Fruit fly (Drosophila melanogaster) whole organism, embryonic: ENCODE data around the gene CG31683.

Source experiments
- Adf1 ChIP-seq: fragments of 200-800 bp; sonication (Bioruptor generic); IDR thresholded peaks from 2 replicates; pipeline ENCODE4 v1.3.6; 2022; ENCODE audit warnings: missing biosample characterization, missing genetic modification characterization
- Asciz ChIP-seq: fragments of 200-800 bp; sonication (Bioruptor generic); optimal IDR thresholded peaks from 2 replicates; lab custom pipeline; 2017; ENCODE audit warnings: missing biosample characterization, mild to moderate bottlenecking, missing genetic modification characterization, missing genetic modification reagents
- BEAF-32 ChIP-seq: fragments of 200-800 bp; sonication (Bioruptor generic); optimal IDR thresholded peaks from 3 replicates; lab custom pipeline; 2017; ENCODE audit warnings: missing biosample characterization, missing genetic modification characterization, mild to moderate bottlenecking, moderate library complexity, missing genetic modification reagents
- CG10366 ChIP-seq: fragments of 200-800 bp; sonication (Bioruptor generic); IDR thresholded peaks from 2 replicates; pipeline ENCODE4 v1.3.6; 2022; ENCODE audit warnings: missing biosample characterization, missing genetic modification characterization
- CG11504 ChIP-seq: fragments of 200-800 bp; sonication (Bioruptor generic); optimal IDR thresholded peaks from 3 replicates; lab custom pipeline; 2019; ENCODE audit warnings: missing biosample characterization, mild to moderate bottlenecking, missing genetic modification characterization, moderate library complexity
- CG11560 ChIP-seq: fragments of 200-800 bp; sonication (Bioruptor generic); IDR thresholded peaks from 3 replicates; pipeline ENCODE4 v1.3.6; 2022; ENCODE audit warnings: missing biosample characterization, missing genetic modification characterization
- CG11695 ChIP-seq: fragments of 200-800 bp; sonication (Bioruptor generic); IDR thresholded peaks from 3 replicates; pipeline ENCODE4 v1.3.6; 2022; ENCODE audit warnings: missing biosample characterization, missing genetic modification characterization
- CG15073 ChIP-seq: fragments of 200-800 bp; sonication (Bioruptor generic); optimal IDR thresholded peaks from 2 replicates; lab custom pipeline; 2016; ENCODE audit warnings: missing biosample characterization, missing genetic modification characterization
- CG16815 ChIP-seq: fragments of 200-800 bp; sonication (Bioruptor generic); optimal IDR thresholded peaks from 3 replicates; lab custom pipeline; 2017; ENCODE audit warnings: missing biosample characterization, mild to moderate bottlenecking, missing genetic modification characterization
- CG17385 ChIP-seq: fragments of 200-800 bp; sonication (Bioruptor generic); optimal IDR thresholded peaks from 3 replicates; lab custom pipeline; 2018; ENCODE audit warnings: missing biosample characterization, mild to moderate bottlenecking, missing genetic modification characterization
- CG18262 ChIP-seq: fragments of 200-800 bp; optimal IDR thresholded peaks from 3 replicates; lab custom pipeline; 2019; ENCODE audit warnings: missing biosample characterization, mild to moderate bottlenecking, missing genetic modification characterization, moderate library complexity
- CG2129 ChIP-seq: fragments of 200-800 bp; sonication (Bioruptor generic); IDR thresholded peaks from 2 replicates; pipeline ENCODE4 v1.3.6; 2022; ENCODE audit warnings: missing biosample characterization, missing genetic modification characterization; ENCODE audit not compliant: partially characterized antibody
- CG2678 ChIP-seq: fragments of 200-800 bp; sonication (Bioruptor generic); optimal IDR thresholded peaks from 3 replicates; lab custom pipeline; 2019; ENCODE audit warnings: missing biosample characterization, mild to moderate bottlenecking, missing genetic modification characterization, moderate library complexity
- CG3065 ChIP-seq: fragments of 200-800 bp; sonication (Bioruptor generic); optimal IDR thresholded peaks from 2 replicates; lab custom pipeline; 2016; ENCODE audit warnings: missing biosample characterization, missing genetic modification characterization
- CG3726 ChIP-seq: fragments of 200-800 bp; sonication (Bioruptor generic); IDR thresholded peaks from 3 replicates; pipeline ENCODE4, ENCODE4 v1.3.6; 2022; ENCODE audit warnings: missing biosample characterization, missing genetic modification characterization
- CG6254 ChIP-seq: fragments of 200-800 bp; sonication (Bioruptor generic); optimal IDR thresholded peaks from 3 replicates; lab custom pipeline; 2017; ENCODE audit warnings: mild to moderate bottlenecking, missing biosample characterization, missing genetic modification reagents, missing genetic modification characterization
- CG6272 ChIP-seq: fragments of 200-800 bp; sonication (Bioruptor generic); IDR thresholded peaks from 2 replicates; pipeline ENCODE4 v1.3.6; 2022; ENCODE audit warnings: missing biosample characterization, missing genetic modification characterization
- CG8478 ChIP-seq: fragments of >200 bp; optimal IDR thresholded peaks from 2 replicates; lab custom pipeline; 2018
- Chrac-16 ChIP-seq: fragments of 200-800 bp; sonication (Bioruptor generic); optimal IDR thresholded peaks from 3 replicates; lab custom pipeline; 2016; ENCODE audit warnings: missing biosample characterization, missing genetic modification characterization
- Doc3 ChIP-seq: fragments of 200-800 bp; sonication (Bioruptor generic); IDR thresholded peaks from 3 replicates; pipeline ENCODE4 v1.3.6; 2022; ENCODE audit warnings: missing biosample characterization, missing genetic modification characterization; ENCODE audit not compliant: partially characterized antibody
- Ets97D ChIP-seq: fragments of 200-800 bp; sonication (Bioruptor generic); optimal IDR thresholded peaks from 3 replicates; lab custom pipeline; 2016; ENCODE audit warnings: missing biosample characterization, missing genetic modification characterization
- HLH54F ChIP-seq: fragments of 200-800 bp; sonication (Bioruptor generic); optimal IDR thresholded peaks from 3 replicates; lab custom pipeline; 2016; ENCODE audit warnings: missing biosample characterization, missing genetic modification characterization
- Nf-YC ChIP-seq: fragments of 200-800 bp; optimal IDR thresholded peaks from 3 replicates; lab custom pipeline; 2019; ENCODE audit warnings: missing biosample characterization, mild to moderate bottlenecking, missing genetic modification characterization, moderate library complexity
- Rx ChIP-seq: fragments of 200-800 bp; sonication (Bioruptor generic); IDR thresholded peaks from 2 replicates; pipeline ENCODE4 v1.3.6; 2022; ENCODE audit warnings: missing biosample characterization, missing genetic modification characterization
- Six4 ChIP-seq: fragments of 200-800 bp; sonication (Bioruptor generic); optimal IDR thresholded peaks from 2 replicates; lab custom pipeline; 2016; ENCODE audit warnings: missing biosample characterization, missing genetic modification characterization
- Spps ChIP-seq: fragments of 200-800 bp; sonication (Bioruptor generic); optimal IDR thresholded peaks from 2 replicates; lab custom pipeline; 2018; ENCODE audit warnings: missing biosample characterization, mild to moderate bottlenecking, missing genetic modification characterization
- TFAM ChIP-seq: fragments of 200-800 bp; sonication (Bioruptor generic); optimal IDR thresholded peaks from 2 replicates; lab custom pipeline; 2017; ENCODE audit warnings: missing biosample characterization, missing genetic modification characterization, inconsistent platforms
- Xbp1 ChIP-seq: fragments of 200-800 bp; sonication (Bioruptor generic); optimal IDR thresholded peaks from 3 replicates; lab custom pipeline; 2016; ENCODE audit warnings: missing biosample characterization, mild to moderate bottlenecking, missing genetic modification characterization
- al ChIP-seq: fragments of 200-800 bp; sonication (Bioruptor generic); IDR thresholded peaks from 2 replicates; pipeline ENCODE4 v1.3.6; 2022; ENCODE audit warnings: missing biosample characterization, missing genetic modification characterization
- bab2 ChIP-seq: fragments of 200-800 bp; sonication (Bioruptor generic); optimal IDR thresholded peaks from 2 replicates; lab custom pipeline; 2016; ENCODE audit warnings: missing biosample characterization, missing genetic modification characterization
- esg ChIP-seq: fragments of 200-800 bp; sonication (Bioruptor generic); conservative IDR thresholded peaks from 2 replicates; pipeline ENCODE4 v1.3.6; 2022; ENCODE audit warnings: missing biosample characterization, missing genetic modification characterization
- eve ChIP-seq, 2 experiments: fragments of >200 bp; optimal IDR thresholded peaks; 2 replicates each; lab custom pipeline; 2017; ENCODE audit warnings: missing biosample characterization in 2 of 2, missing genetic modification characterization in 2 of 2
- ewg ChIP-seq: fragments of 200-800 bp; sonication (Bioruptor generic); optimal IDR thresholded peaks from 3 replicates; lab custom pipeline; 2017; ENCODE audit warnings: mild to moderate bottlenecking, missing biosample characterization, missing genetic modification reagents, missing genetic modification characterization
- gcm2 ChIP-seq: fragments of 200-800 bp; sonication (Bioruptor generic); optimal IDR thresholded peaks from 2 replicates; lab custom pipeline; 2016; ENCODE audit warnings: missing biosample characterization, missing genetic modification characterization
- jumu ChIP-seq: fragments of 200-800 bp; sonication (Bioruptor generic); optimal IDR thresholded peaks from 3 replicates; lab custom pipeline; 2016; ENCODE audit warnings: missing biosample characterization, missing genetic modification characterization
- kay ChIP-seq: fragments of 200-800 bp; sonication (Bioruptor generic); optimal IDR thresholded peaks from 2 replicates; lab custom pipeline; 2016; ENCODE audit warnings: missing biosample characterization, missing genetic modification characterization
- knrl ChIP-seq: fragments of 200-800 bp; sonication (Bioruptor generic); IDR thresholded peaks from 3 replicates; pipeline ENCODE4 v1.3.6; 2022; ENCODE audit warnings: missing biosample characterization, missing genetic modification characterization; ENCODE audit not compliant: partially characterized antibody
- lov ChIP-seq, 2 experiments: fragments of 200-800 bp in 1 of 2; fragments of >200 bp in 1 of 2; sonication (Bioruptor generic) in 1 of 2; IDR thresholded peaks in 1 of 2; optimal IDR thresholded peaks in 1 of 2; 2 replicates in 1 of 2; 3 replicates in 1 of 2; pipeline versions ENCODE4 v1.3.6 to Lab custom; 2017 to 2022; ENCODE audit warnings: missing biosample characterization in 1 of 2, missing genetic modification characterization in 1 of 2
- nau ChIP-seq: fragments of 200-800 bp; sonication (Bioruptor generic); optimal IDR thresholded peaks from 3 replicates; lab custom pipeline; 2017; ENCODE audit warnings: missing biosample characterization, mild to moderate bottlenecking, missing genetic modification characterization, missing genetic modification reagents
- nerfin-1 ChIP-seq: fragments of 200-800 bp; sonication (Bioruptor generic); optimal IDR thresholded peaks from 3 replicates; lab custom pipeline; 2019; ENCODE audit warnings: missing biosample characterization, mild to moderate bottlenecking, missing genetic modification characterization, moderate library complexity
- otp ChIP-seq: fragments of 200-800 bp; sonication (Bioruptor generic); IDR thresholded peaks from 3 replicates; pipeline ENCODE4, ENCODE4 v1.3.6; 2022; ENCODE audit warnings: missing biosample characterization, missing genetic modification characterization
- ranshi ChIP-seq: fragments of 200-800 bp; sonication (Bioruptor generic); IDR thresholded peaks from 2 replicates; pipeline ENCODE4 v1.3.6; 2022; ENCODE audit warnings: missing biosample characterization, missing genetic modification characterization
- sob ChIP-seq: fragments of 200-800 bp; sonication (Bioruptor generic); IDR thresholded peaks from 2 replicates; pipeline ENCODE4 v1.3.6; 2022; ENCODE audit warnings: missing biosample characterization, missing genetic modification characterization
- sqz ChIP-seq: fragments of 200-800 bp; sonication (Bioruptor generic); optimal IDR thresholded peaks from 3 replicates; lab custom pipeline; 2018; ENCODE audit warnings: missing biosample characterization, mild to moderate bottlenecking, missing genetic modification characterization
- stwl ChIP-seq: fragments of 200-800 bp; sonication (Bioruptor generic); optimal IDR thresholded peaks from 3 replicates; lab custom pipeline; 2018; ENCODE audit warnings: missing biosample characterization, mild to moderate bottlenecking, missing genetic modification characterization, moderate library complexity
- tup ChIP-seq: fragments of 200-800 bp; sonication (Bioruptor generic); optimal IDR thresholded peaks from 2 replicates; lab custom pipeline; 2016; ENCODE audit warnings: missing biosample characterization, mild to moderate bottlenecking, missing genetic modification characterization, moderate library complexity
- twi ChIP-seq: fragments of 200-800 bp; optimal IDR thresholded peaks from 2 replicates; lab custom pipeline; 2019; ENCODE audit warnings: missing biosample characterization, mild to moderate bottlenecking, missing genetic modification characterization, moderate library complexity
- tx ChIP-seq: fragments of 200-800 bp; sonication (Bioruptor generic); optimal IDR thresholded peaks from 2 replicates; lab custom pipeline; 2016; ENCODE audit warnings: missing biosample characterization, missing genetic modification characterization

Gene CG31683

DNA sequence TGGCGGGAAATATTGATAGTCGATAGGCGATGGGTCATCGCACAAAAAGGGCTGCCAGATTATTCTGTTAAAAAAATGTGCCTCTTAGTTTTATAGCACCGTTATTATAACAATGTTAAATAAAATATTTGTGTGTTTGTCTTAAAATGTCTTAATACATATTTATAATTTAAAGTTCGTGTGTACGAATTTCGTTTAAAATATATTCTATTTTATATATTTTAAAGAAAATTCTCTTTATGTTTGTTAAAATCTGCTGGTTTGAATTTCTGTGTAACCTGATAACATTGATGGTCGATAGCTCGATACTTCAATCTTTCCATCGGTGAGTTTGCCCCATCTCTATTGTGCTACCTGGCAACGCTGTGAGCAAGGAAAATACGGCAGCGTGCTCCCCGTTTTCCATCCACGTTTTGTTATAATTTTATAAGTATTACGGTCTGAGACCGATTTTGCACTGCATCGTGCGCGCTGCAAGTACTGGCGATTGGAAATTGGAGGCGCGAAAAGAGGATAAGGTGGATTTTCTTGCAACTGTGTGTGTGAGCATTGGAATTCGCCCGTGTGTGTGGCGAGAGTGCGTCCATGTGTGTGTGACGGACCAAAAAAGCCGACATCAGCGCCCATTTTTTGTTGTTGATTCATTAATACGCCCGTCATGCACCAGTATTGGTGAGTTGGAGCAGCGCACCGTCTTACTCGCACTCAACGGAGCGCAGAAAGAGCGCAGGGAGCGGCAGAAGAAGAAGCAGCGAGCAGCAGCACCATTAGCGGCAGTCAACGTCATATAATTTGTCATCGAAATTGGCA is 32.8 kb downstream of the CG31683 start, which contains the start of the genes CG10949 and Arpc2 (continued):
- peak; percentile 92 for TF ChIP-seq nerfin-1 (tag; lab: Kevin White, UChicago)
- no peak for TF ChIP-seq Rx (GFP tag; lab: Robert Waterston, UW)
- peak; percentile 47 for TF ChIP-seq Adf1 (GFP tag; lab: Robert Waterston, UW)
- TF ChIP-seq Spps (tag; lab: Kevin White, UChicago) = no peak
- TF ChIP-seq CG11560 (tag; lab: Robert Waterston, UW) = no peak
- peak; percentile 64; the same call in 2 of the 3 replicates for TF ChIP-seq knrl
- TF ChIP-seq CG8478 (lab: Kevin White, UChicago) = no peak
- no peak for TF ChIP-seq CG2129 (GFP tag; lab: Robert Waterston, UW)
- TF ChIP-seq Ets97D (GFP tag; lab: Kevin White, UChicago) = peak; percentile 16
- TF ChIP-seq ranshi (GFP tag; lab: Robert Waterston, UW) = no peak; the same call in 1 of the 2 replicates
- TF ChIP-seq eve (GFP tag; optimal IDR thresholded peaks at IDR 0.05; lab: Kevin White, UChicago) = no peak
- peak; percentile 65 for TF ChIP-seq Xbp1 (GFP tag; lab: Kevin White, UChicago)
- TF ChIP-seq CG15073 (GFP tag; lab: Kevin White, UChicago) = no peak
- peak; percentile 12 for TF ChIP-seq CG6254 (GFP tag; lab: Kevin White, UChicago)
- TF ChIP-seq Chrac-16 (GFP tag; lab: Kevin White, UChicago) = peak; percentile 34
- TF ChIP-seq Nf-YC (tag; lab: Kevin White, UChicago) = peak; percentile 69
- TF ChIP-seq Asciz (GFP tag; lab: Kevin White, UChicago) = no peak
- TF ChIP-seq twi (tag; lab: Kevin White, UChicago) = peak; percentile 52
- TF ChIP-seq CG16815 (GFP tag; lab: Kevin White, UChicago) = peak; percentile 39
- no peak for TF ChIP-seq otp (GFP tag; lab: Robert Waterston, UW)
- TF ChIP-seq CG10366 (GFP tag; lab: Robert Waterston, UW) = peak; percentile 32; the same call in 1 of the 2 replicates
- no peak for TF ChIP-seq CG3726 (GFP tag; lab: Robert Waterston, UW)
- TF ChIP-seq CG6272 = no peak
- no peak for TF ChIP-seq bab2 (GFP tag; lab: Kevin White, UChicago)
- TF ChIP-seq CG2678 (tag; lab: Kevin White, UChicago) = peak; percentile 74
- no peak for TF ChIP-seq HLH54F (GFP tag; lab: Kevin White, UChicago)
- TF ChIP-seq nau (GFP tag; lab: Kevin White, UChicago) = no peak
- peak; percentile 95 for TF ChIP-seq CG17385 (GFP tag; lab: Kevin White, UChicago)
- TF ChIP-seq tx (GFP tag; lab: Kevin White, UChicago) = no peak
- no peak for TF ChIP-seq gcm2 (GFP tag; lab: Kevin White, UChicago)
- no peak for TF ChIP-seq kay (GFP tag; lab: Kevin White, UChicago)
- peak; percentile 9 for TF ChIP-seq sqz (GFP tag; lab: Kevin White, UChicago)
- peak; percentile 39; the same call in 1 of the 3 replicates for TF ChIP-seq Doc3 (GFP tag; lab: Robert Waterston, UW)
- TF ChIP-seq CG3065 (GFP tag; lab: Kevin White, UChicago) = no peak
- no peak for TF ChIP-seq lov (optimal IDR thresholded peaks at IDR 0.05; lab: Kevin White, UChicago)
- TF ChIP-seq lov (GFP tag; IDR thresholded peaks at IDR 0.05; lab: Robert Waterston, UW) = no peak
- TF ChIP-seq CG11504 (tag; lab: Kevin White, UChicago) = no peak
- 0 out of 3 replicates have a peak, but pooled peaks have one; percentile 20 for TF ChIP-seq CG11695 (GFP tag; lab: Robert Waterston, UW)
- no peak for TF ChIP-seq esg
- no peak for TF ChIP-seq tup (GFP tag; lab: Kevin White, UChicago)
- no peak for TF ChIP-seq jumu (GFP tag; lab: Kevin White, UChicago)
- TF ChIP-seq al (GFP tag; lab: Robert Waterston, UW) = peak; percentile 63
- peak; percentile 26 for TF ChIP-seq Six4 (GFP tag; lab: Kevin White, UChicago)
- no peak for TF ChIP-seq sob (GFP tag; lab: Robert Waterston, UW)
- peak; percentile 66 for TF ChIP-seq stwl (tag; lab: Kevin White, UChicago)
- no peak for TF ChIP-seq ewg (GFP tag; lab: Kevin White, UChicago)
- peak; percentile 66 for TF ChIP-seq CG18262 (tag; lab: Kevin White, UChicago)
- peak; percentile 78 for TF ChIP-seq BEAF-32 (GFP tag; lab: Kevin White, UChicago)
- no peak for TF ChIP-seq TFAM
